Worm (Caenorhabditis elegans): ENCODE measurements around the gene D2024.4.

D2024.4 gene

ce11 chrIV:7258253-7258652, 27.2 kb downstream of the D2024.4 start, which contains the start of gene C06E4.6 (continued):
- TF ChIP-seq lin-35 (GFP tag; optimal IDR thresholded peaks at IDR 0.05), result peak in 1 of 2 experiments; percentile 34
- TF ChIP-seq efl-1 (optimal IDR thresholded peaks at IDR 0.05), result peak; percentile 28 to 40
- peak in 1 of 2 experiments; percentile 12 for TF ChIP-seq efl-1 (GFP tag; optimal IDR thresholded peaks at IDR 0.05 in 1 of 2)
- TF ChIP-seq C34B4.2 (tag; optimal IDR thresholded peaks at IDR 0.05), result no peak
- no peak for TF ChIP-seq lin-39 (tag; optimal IDR thresholded peaks at IDR 0.05)
- no peak for TF ChIP-seq elt-3 (tag; optimal IDR thresholded peaks at IDR 0.05)
- TF ChIP-seq nhr-19 (GFP tag; conservative IDR thresholded peaks at IDR 0.05), result peak; percentile 30
- no peak for TF ChIP-seq unc-98 (GFP tag; IDR thresholded peaks at IDR 0.05)
- peak in 1 of 3 experiments; percentile 10 for TF ChIP-seq ceh-82 (tag; optimal IDR thresholded peaks at IDR 0.05)
- TF ChIP-seq pag-3 (tag; optimal IDR thresholded peaks at IDR 0.05; ENCODE audit: borderline replicate concordance, insufficient read depth), result no peak
- no peak for TF ChIP-seq ets-5 (GFP tag; IDR thresholded peaks at IDR 0.05)
- TF ChIP-seq nhr-76 (tag; optimal IDR thresholded peaks at IDR 0.05), result no peak
- no peak for TF ChIP-seq isw-1 (GFP tag; IDR thresholded peaks at IDR 0.05)
- TF ChIP-seq zag-1 (tag; optimal IDR thresholded peaks at IDR 0.05), result no peak
- TF ChIP-seq hlh-4 (tag; optimal IDR thresholded peaks at IDR 0.05), result no peak
- no peak for TF ChIP-seq sup-37 (GFP tag; optimal IDR thresholded peaks at IDR 0.05)
- no peak for TF ChIP-seq vab-15 (tag; optimal IDR thresholded peaks at IDR 0.05)
- peak; percentile 19 for TF ChIP-seq rnt-1 (tag; optimal IDR thresholded peaks at IDR 0.05)
- no peak for TF ChIP-seq dpl-1 (GFP tag; optimal IDR thresholded peaks at IDR 0.05)
- TF ChIP-seq alr-1 (tag; optimal IDR thresholded peaks at IDR 0.05; ENCODE audit: borderline replicate concordance), result no peak
- TF ChIP-seq elt-2 (tag; optimal IDR thresholded peaks at IDR 0.05), result peak; percentile 10
- no peak for TF ChIP-seq nhr-77 (tag; optimal IDR thresholded peaks at IDR 0.05)
- TF ChIP-seq jun-1 (tag; optimal IDR thresholded peaks at IDR 0.05), result no peak
- TF ChIP-seq mdl-1 (tag; optimal IDR thresholded peaks at IDR 0.05), result no peak
- TF ChIP-seq mef-2 (tag; optimal IDR thresholded peaks at IDR 0.05), result no peak
- TF ChIP-seq sptf-1 (tag; optimal IDR thresholded peaks at IDR 0.05), result no peak
- no peak for TF ChIP-seq mab-9 (GFP tag; IDR thresholded peaks at IDR 0.05)
- TF ChIP-seq nhr-71 (tag; optimal IDR thresholded peaks at IDR 0.05), result peak; percentile 50
- no peak for TF ChIP-seq ceh-88 (GFP tag; IDR thresholded peaks at IDR 0.05)
- no peak for TF ChIP-seq nhr-12 (tag; optimal IDR thresholded peaks at IDR 0.05)
- TF ChIP-seq unc-86 (tag; optimal IDR thresholded peaks at IDR 0.05), result no peak
- no peak for TF ChIP-seq efl-3 (GFP tag; optimal IDR thresholded peaks at IDR 0.05)
- TF ChIP-seq egl-13 (tag; optimal IDR thresholded peaks at IDR 0.05), result no peak
- no peak for TF ChIP-seq snpc-4 (tag; optimal IDR thresholded peaks at IDR 0.05)

ce11 chrIV:7260587-7260986, 29.6 kb downstream of the D2024.4 start, which contains the start of gene C06E4.3:
Gene C06E4.3, plus strand, starts transcription at chrIV:7260875.
- TF ChIP-seq lsy-2 (tag; optimal IDR thresholded peaks at IDR 0.05), result no peak
- no peak for TF ChIP-seq nhr-76 (tag; optimal IDR thresholded peaks at IDR 0.05)
- TF ChIP-seq unc-30 (tag; optimal IDR thresholded peaks at IDR 0.05), result no peak
- no peak for TF ChIP-seq nhr-84 (tag; optimal IDR thresholded peaks at IDR 0.05)
- TF ChIP-seq efl-1 (optimal IDR thresholded peaks at IDR 0.05), result no peak
- no peak for TF ChIP-seq efl-1 (GFP tag; optimal IDR thresholded peaks at IDR 0.05 in 1 of 2)
- TF ChIP-seq nhr-85 (tag), result no peak
- TF ChIP-seq nhr-71 (tag; optimal IDR thresholded peaks at IDR 0.05), result peak; percentile 15
- no peak for TF ChIP-seq sox-4 (tag; optimal IDR thresholded peaks at IDR 0.05)
- TF ChIP-seq mep-1 (tag; optimal IDR thresholded peaks at IDR 0.05), result peak; percentile 25
- TF ChIP-seq lin-14 (GFP tag; optimal IDR thresholded peaks at IDR 0.05), result peak; percentile 73
- TF ChIP-seq fkh-8 (tag; optimal IDR thresholded peaks at IDR 0.05), result peak; percentile 30
- TF ChIP-seq grh-1 (GFP tag; IDR thresholded peaks at IDR 0.05), result no peak
- peak; percentile 13 for TF ChIP-seq skn-1 (tag; optimal IDR thresholded peaks at IDR 0.05)
- no peak for TF ChIP-seq egl-13 (tag; optimal IDR thresholded peaks at IDR 0.05)
- TF ChIP-seq snu-23 (GFP tag; optimal IDR thresholded peaks at IDR 0.05), result peak; percentile 22
- TF ChIP-seq sup-37 (GFP tag; optimal IDR thresholded peaks at IDR 0.05), result no peak
- no peak for TF ChIP-seq unc-98 (GFP tag; IDR thresholded peaks at IDR 0.05)
- no peak for TF ChIP-seq lin-15B (tag; optimal IDR thresholded peaks at IDR 0.05)
- TF ChIP-seq tlp-1 (tag; optimal IDR thresholded peaks at IDR 0.05), result no peak
- no peak for TF ChIP-seq nhr-11 (tag; optimal IDR thresholded peaks at IDR 0.05)
- no peak for TF ChIP-seq nhr-20 (tag; optimal IDR thresholded peaks at IDR 0.05)
- TF ChIP-seq mef-2 (tag; optimal IDR thresholded peaks at IDR 0.05), result no peak
- no peak for TF ChIP-seq swsn-7 (tag; optimal IDR thresholded peaks at IDR 0.05)
- TF ChIP-seq nhr-28 (tag; optimal IDR thresholded peaks at IDR 0.05), result no peak

All from whole organism, L1 larva.